Fruit fly (Drosophila melanogaster) whole organism, wandering third instar larva: ENCODE results near the gene can.

ENCODE experiments used
- CG9705 ChIP-seq: fragments of 200-800 bp; sonication (Bioruptor generic); optimal IDR thresholded peaks from 2 replicates; lab custom pipeline; 2018; ENCODE audit warnings: missing biosample characterization, mild to moderate bottlenecking, missing genetic modification characterization
- GATAd ChIP-seq: sonication (Bioruptor generic); optimal IDR thresholded peaks from 2 replicates; lab custom pipeline; 2016; ENCODE audit warnings: missing biosample characterization, missing genetic modification characterization
- Rel ChIP-seq, 2 experiments: fragments of 200-800 bp; sonication (Bioruptor generic) in 1 of 2; optimal IDR thresholded peaks; 2 replicates in 1 of 2; 3 replicates in 1 of 2; lab custom pipeline; 2016 to 2019; ENCODE audit warnings: mild to moderate bottlenecking in 2 of 2, missing biosample characterization in 2 of 2, missing genetic modification characterization in 2 of 2, moderate library complexity in 1 of 2
- foxo ChIP-seq, 2 experiments: fragments of 200-800 bp; sonication (Bioruptor generic); optimal IDR thresholded peaks; 2 replicates in 1 of 2; 3 replicates in 1 of 2; lab custom pipeline; 2016 to 2017; ENCODE audit warnings: missing biosample characterization in 2 of 2, missing genetic modification characterization in 2 of 2
- h ChIP-seq: fragments of 200-800 bp; sonication (Bioruptor generic); optimal IDR thresholded peaks from 3 replicates; lab custom pipeline; 2016; ENCODE audit warnings: missing biosample characterization, mild to moderate bottlenecking, missing genetic modification characterization
- jim ChIP-seq: fragments of 175-275, 200-325 bp; sonication (Bioruptor generic); optimal IDR thresholded peaks from 2 replicates; lab custom pipeline; 2016; ENCODE audit warnings: missing biosample characterization, mild to moderate bottlenecking, missing genetic modification characterization
- pan ChIP-seq: fragments of >200 bp; optimal IDR thresholded peaks from 2 replicates; lab custom pipeline; 2017
- sage ChIP-seq: fragments of 200-800 bp; sonication (Bioruptor generic); optimal IDR thresholded peaks from 2 replicates; lab custom pipeline; 2016; ENCODE audit warnings: missing biosample characterization, mild to moderate bottlenecking, missing genetic modification characterization
- woc ChIP-seq: sonication (Bioruptor generic); optimal IDR thresholded peaks from 2 replicates; lab custom pipeline; 2016; ENCODE audit warnings: missing biosample characterization, mild to moderate bottlenecking, missing genetic modification characterization

dm6 chr3L:10301749-10302148, 34.8 kb upstream of the can start:
- TF ChIP-seq CG9705 (no peak), woc (GFP tag; lab: Kevin White, UChicago) (no peak), sage (GFP tag; lab: Kevin White, UChicago) (no peak), GATAd (no peak), Rel (GFP tag; optimal IDR thresholded peaks at IDR 0.05; lab: Kevin White, UChicago) (no peak), Rel (tag; optimal IDR thresholded peaks at IDR 0.05; lab: Kevin White, UChicago) (no peak), pan (no peak), foxo (GFP tag; optimal IDR thresholded peaks at IDR 0.05; lab: Kevin White, UChicago) (no peak), h (GFP tag; lab: Kevin White, UChicago) (no peak), jim (GFP tag; lab: Kevin White, UChicago) (no peak)
